Fruit fly (Drosophila melanogaster) Kc167 (cell line): Measurements from ENCODE around the gene CG46394.

Source experiments
- Sin3A ChIP-seq: fragments of >200 bp; optimal IDR thresholded peaks from 2 replicates; lab custom pipeline; 2018; ENCODE audit warnings: missing external identifiers
- h ChIP-seq: fragments of >200 bp; optimal IDR thresholded peaks from 3 replicates; lab custom pipeline; 2018; ENCODE audit warnings: missing external identifiers

dm6 chr3L:11591131-11591530 is 9.0 kb upstream of the CG46394 start, which contains the start of gene CG33268:
- no peak for TF ChIP-seq Sin3A (lab: Kevin White, UChicago)
- TF ChIP-seq h (lab: Kevin White, UChicago): no peak
